Fruit fly (Drosophila melanogaster) whole organism, embryonic: Measurements from ENCODE around the gene CG46465.

Experiments used
- Atf3 ChIP-seq: fragments of 200-800 bp; sonication (Bioruptor generic); optimal IDR thresholded peaks from 3 replicates; lab custom pipeline; 2016; ENCODE audit warnings: missing biosample characterization, missing genetic modification characterization
- Awh ChIP-seq: fragments of 200-800 bp; sonication (Bioruptor generic); IDR thresholded peaks from 2 replicates; pipeline ENCODE4, ENCODE4 v1.3.6; 2022; ENCODE audit warnings: missing biosample characterization, missing genetic modification characterization
- Blimp-1 ChIP-seq: fragments of 200-800 bp; sonication (Bioruptor generic); optimal IDR thresholded peaks from 3 replicates; lab custom pipeline; 2018; ENCODE audit warnings: missing biosample characterization, missing genetic modification characterization, mild to moderate bottlenecking, moderate library complexity, missing genetic modification reagents
- BtbVII ChIP-seq: fragments of 200-800 bp; sonication (Bioruptor generic); optimal IDR thresholded peaks from 3 replicates; lab custom pipeline; 2017; ENCODE audit warnings: missing biosample characterization, mild to moderate bottlenecking, missing genetic modification characterization
- CG10147 ChIP-seq: fragments of 200-800 bp; sonication (Bioruptor generic); optimal IDR thresholded peaks from 2 replicates; lab custom pipeline; 2019; ENCODE audit warnings: missing biosample characterization, mild to moderate bottlenecking, missing genetic modification characterization, moderate library complexity
- CG10267 ChIP-seq: fragments of 200-800 bp; sonication (Bioruptor generic); optimal IDR thresholded peaks from 2 replicates; lab custom pipeline; 2018; ENCODE audit warnings: missing biosample characterization, mild to moderate bottlenecking, missing genetic modification characterization, moderate library complexity
- CG10979 ChIP-seq: fragments of 200-800 bp; sonication (Bioruptor generic); optimal IDR thresholded peaks from 2 replicates; lab custom pipeline; 2018; ENCODE audit warnings: missing biosample characterization, mild to moderate bottlenecking, missing genetic modification characterization, moderate library complexity
- CG13287 ChIP-seq: fragments of 200-800 bp; sonication (Bioruptor generic); IDR thresholded peaks from 2 replicates; pipeline ENCODE4 v1.3.6; 2022; ENCODE audit warnings: missing biosample characterization, missing genetic modification characterization; ENCODE audit not compliant: partially characterized antibody
- CG14441 ChIP-seq: fragments of 200-800 bp; sonication (Bioruptor generic); IDR thresholded peaks from 2 replicates; pipeline ENCODE4 v1.3.6; 2022; ENCODE audit warnings: missing biosample characterization, missing genetic modification characterization
- CG15601 ChIP-seq: fragments of 200-800 bp; sonication (Bioruptor generic); optimal IDR thresholded peaks from 3 replicates; lab custom pipeline; 2019; ENCODE audit warnings: missing biosample characterization, mild to moderate bottlenecking, missing genetic modification characterization, moderate library complexity
- CG17385 ChIP-seq: fragments of 200-800 bp; sonication (Bioruptor generic); optimal IDR thresholded peaks from 3 replicates; lab custom pipeline; 2018; ENCODE audit warnings: missing biosample characterization, mild to moderate bottlenecking, missing genetic modification characterization
- CG2129 ChIP-seq: fragments of 200-800 bp; sonication (Bioruptor generic); IDR thresholded peaks from 2 replicates; pipeline ENCODE4 v1.3.6; 2022; ENCODE audit warnings: missing biosample characterization, missing genetic modification characterization; ENCODE audit not compliant: partially characterized antibody
- CG34224 ChIP-seq: fragments of 200-800 bp; sonication (Bioruptor generic); IDR thresholded peaks from 3 replicates; pipeline ENCODE4 v1.3.6; 2022; ENCODE audit warnings: missing biosample characterization, missing genetic modification characterization; ENCODE audit not compliant: partially characterized antibody
- CG3726 ChIP-seq: fragments of 200-800 bp; sonication (Bioruptor generic); IDR thresholded peaks from 3 replicates; pipeline ENCODE4, ENCODE4 v1.3.6; 2022; ENCODE audit warnings: missing biosample characterization, missing genetic modification characterization
- CG43689 ChIP-seq: fragments of 200-800 bp; sonication (Bioruptor generic); IDR thresholded peaks from 2 replicates; pipeline ENCODE4 v1.3.6; 2022; ENCODE audit warnings: missing biosample characterization, missing genetic modification characterization
- CG5953 ChIP-seq: fragments of 200-800 bp; sonication (Bioruptor generic); IDR thresholded peaks from 2 replicates; pipeline ENCODE4 v1.3.6; 2022; ENCODE audit warnings: missing biosample characterization, missing genetic modification characterization
- CG6254 ChIP-seq: fragments of 200-800 bp; sonication (Bioruptor generic); optimal IDR thresholded peaks from 3 replicates; lab custom pipeline; 2017; ENCODE audit warnings: mild to moderate bottlenecking, missing biosample characterization, missing genetic modification reagents, missing genetic modification characterization
- CG6654 ChIP-seq: fragments of 200-800 bp; sonication (Bioruptor generic); optimal IDR thresholded peaks from 2 replicates; lab custom pipeline; 2017; ENCODE audit warnings: missing biosample characterization, mild to moderate bottlenecking, missing genetic modification characterization
- CG6765 ChIP-seq: fragments of 200-800 bp; sonication (Bioruptor generic); optimal IDR thresholded peaks from 3 replicates; lab custom pipeline; 2017; ENCODE audit warnings: missing biosample characterization, mild to moderate bottlenecking, missing genetic modification characterization
- CG6813 ChIP-seq: fragments of 200-800 bp; sonication (Bioruptor generic); optimal IDR thresholded peaks from 2 replicates; lab custom pipeline; 2017; ENCODE audit warnings: missing biosample characterization, missing genetic modification characterization, mild to moderate bottlenecking, moderate library complexity, missing genetic modification reagents
- CG7839 ChIP-seq: fragments of 200-800 bp; sonication (Bioruptor generic); optimal IDR thresholded peaks from 3 replicates; lab custom pipeline; 2018; ENCODE audit warnings: missing biosample characterization, mild to moderate bottlenecking, missing genetic modification characterization, moderate library complexity
- CG9797 ChIP-seq: fragments of 200-800 bp; sonication (Bioruptor generic); optimal IDR thresholded peaks from 3 replicates; lab custom pipeline; 2018; ENCODE audit warnings: missing biosample characterization, mild to moderate bottlenecking, missing genetic modification characterization
- Drgx ChIP-seq: fragments of 200-800 bp; sonication (Bioruptor generic); IDR thresholded peaks from 2 replicates; pipeline ENCODE4 v1.3.6; 2022; ENCODE audit warnings: missing biosample characterization, missing genetic modification characterization
- Ets65A ChIP-seq: fragments of 200-800 bp; sonication (Bioruptor generic); peaks from one replicate; lab custom pipeline; 2016; ENCODE audit warnings: missing biosample characterization, missing genetic modification characterization
- Ets97D ChIP-seq: fragments of 200-800 bp; sonication (Bioruptor generic); optimal IDR thresholded peaks from 3 replicates; lab custom pipeline; 2016; ENCODE audit warnings: missing biosample characterization, missing genetic modification characterization
- HLH4C ChIP-seq: fragments of 200-800 bp; sonication (Bioruptor generic); IDR thresholded peaks from 3 replicates; pipeline ENCODE4 v1.3.6; 2022; ENCODE audit warnings: missing biosample characterization, missing genetic modification characterization; ENCODE audit not compliant: partially characterized antibody
- Lhr ChIP-seq: fragments of 200-800 bp; sonication (Bioruptor generic); optimal IDR thresholded peaks from 3 replicates; lab custom pipeline; 2017; ENCODE audit warnings: mild to moderate bottlenecking, missing biosample characterization, missing genetic modification reagents, missing genetic modification characterization
- MTF-1 ChIP-seq: fragments of 200-800 bp; sonication (Bioruptor generic); optimal IDR thresholded peaks from 2 replicates; lab custom pipeline; 2018; ENCODE audit warnings: missing biosample characterization, mild to moderate bottlenecking, missing genetic modification characterization, borderline replicate concordance
- Meics ChIP-seq: fragments of 200-800 bp; sonication (Bioruptor generic); optimal IDR thresholded peaks from 2 replicates; lab custom pipeline; 2017; ENCODE audit warnings: missing biosample characterization, mild to moderate bottlenecking, missing genetic modification characterization
- NfI ChIP-seq: fragments of 200-800 bp; sonication (Bioruptor generic); optimal IDR thresholded peaks from 3 replicates; lab custom pipeline; 2018; ENCODE audit warnings: missing biosample characterization, mild to moderate bottlenecking, missing genetic modification characterization, moderate library complexity
- Oaz ChIP-seq: fragments of 200-800 bp; sonication (Bioruptor generic); IDR thresholded peaks from 2 replicates; pipeline ENCODE4 v1.3.6; 2022; ENCODE audit warnings: missing biosample characterization, missing genetic modification characterization
- Opbp ChIP-seq: fragments of 200-800 bp; sonication (Bioruptor generic); IDR thresholded peaks from 3 replicates; pipeline ENCODE4 v1.3.6; 2022; ENCODE audit warnings: missing biosample characterization, missing genetic modification characterization; ENCODE audit not compliant: partially characterized antibody
- Ravus ChIP-seq: fragments of 200-800 bp; sonication (Bioruptor generic); IDR thresholded peaks from 2 replicates; pipeline ENCODE4 v1.3.6; 2022; ENCODE audit warnings: missing biosample characterization, missing genetic modification characterization
- Sox102F ChIP-seq: fragments of 200-800 bp; sonication (Bioruptor generic); optimal IDR thresholded peaks from 2 replicates; lab custom pipeline; 2018; ENCODE audit warnings: missing biosample characterization, mild to moderate bottlenecking, missing genetic modification characterization, moderate library complexity
- bbx ChIP-seq: fragments of 200-800 bp; sonication (Bioruptor generic); IDR thresholded peaks from 2 replicates; pipeline ENCODE4 v1.3.6; 2022; ENCODE audit warnings: missing biosample characterization, missing genetic modification characterization; ENCODE audit not compliant: partially characterized antibody
- btn ChIP-seq: fragments of 200-800 bp; sonication (Bioruptor generic); optimal IDR thresholded peaks from 2 replicates; lab custom pipeline; 2016; ENCODE audit warnings: missing biosample characterization, missing genetic modification characterization
- chif ChIP-seq, 2 experiments: fragments of 200-800 bp; sonication (Bioruptor generic); optimal IDR thresholded peaks; 3 replicates each; lab custom pipeline; 2016; ENCODE audit warnings: missing biosample characterization in 2 of 2, missing genetic modification characterization in 2 of 2
- dysf ChIP-seq: fragments of 200-800 bp; sonication (Bioruptor generic); IDR thresholded peaks from 3 replicates; pipeline ENCODE4 v1.3.6; 2022; ENCODE audit warnings: missing biosample characterization, missing genetic modification characterization
- en ChIP-seq: fragments of 200-800 bp; sonication (Bioruptor generic); optimal IDR thresholded peaks from 2 replicates; lab custom pipeline; 2016; ENCODE audit warnings: missing biosample characterization, missing genetic modification characterization
- exex ChIP-seq: fragments of 200-800 bp; sonication (Bioruptor generic); optimal IDR thresholded peaks from 4 replicates; lab custom pipeline; 2018; ENCODE audit warnings: missing biosample characterization, mild to moderate bottlenecking, missing genetic modification characterization, moderate library complexity
- fd102C ChIP-seq: fragments of 200-800 bp; sonication (Bioruptor generic); optimal IDR thresholded peaks from 2 replicates; lab custom pipeline; 2018; ENCODE audit warnings: missing biosample characterization, mild to moderate bottlenecking, missing genetic modification characterization, moderate library complexity
- fd96Cb ChIP-seq: fragments of 200-800 bp; sonication (Bioruptor generic); optimal IDR thresholded peaks from 2 replicates; lab custom pipeline; 2018; ENCODE audit warnings: missing biosample characterization, mild to moderate bottlenecking, missing genetic modification characterization, moderate library complexity
- fru ChIP-seq: fragments of >200 bp; optimal IDR thresholded peaks from 2 replicates; lab custom pipeline; 2017
- gcm ChIP-seq: fragments of 200-800 bp; sonication (Bioruptor generic); optimal IDR thresholded peaks from 2 replicates; lab custom pipeline; 2019; ENCODE audit warnings: missing biosample characterization, mild to moderate bottlenecking, missing genetic modification characterization, moderate library complexity
- hbn ChIP-seq: fragments of 200-800 bp; sonication (Bioruptor generic); IDR thresholded peaks from 2 replicates; pipeline ENCODE4 v1.3.6; 2022; ENCODE audit warnings: missing biosample characterization, missing genetic modification characterization; ENCODE audit not compliant: partially characterized antibody
- her ChIP-seq: fragments of 200-800 bp; sonication (Bioruptor generic); optimal IDR thresholded peaks from 2 replicates; lab custom pipeline; 2016; ENCODE audit warnings: missing biosample characterization, missing genetic modification characterization
- nom ChIP-seq: fragments of 200-800 bp; sonication (Bioruptor generic); optimal IDR thresholded peaks from 2 replicates; lab custom pipeline; 2017; ENCODE audit warnings: missing biosample characterization, missing genetic modification characterization, mild to moderate bottlenecking, moderate library complexity, missing genetic modification reagents
- pum ChIP-seq: fragments of 200-800 bp; sonication (Bioruptor generic); optimal IDR thresholded peaks from 2 replicates; lab custom pipeline; 2016; ENCODE audit warnings: missing biosample characterization, missing genetic modification characterization
- run ChIP-seq: fragments of 200-800 bp; sonication (Bioruptor generic); optimal IDR thresholded peaks from 3 replicates; lab custom pipeline; 2018; ENCODE audit warnings: missing biosample characterization, mild to moderate bottlenecking, missing genetic modification characterization
- wek ChIP-seq: fragments of 200-800 bp; sonication (Bioruptor generic); optimal IDR thresholded peaks from 3 replicates; lab custom pipeline; 2018; ENCODE audit warnings: missing biosample characterization, mild to moderate bottlenecking, missing genetic modification characterization, moderate library complexity

Gene CG46465

DNA sequence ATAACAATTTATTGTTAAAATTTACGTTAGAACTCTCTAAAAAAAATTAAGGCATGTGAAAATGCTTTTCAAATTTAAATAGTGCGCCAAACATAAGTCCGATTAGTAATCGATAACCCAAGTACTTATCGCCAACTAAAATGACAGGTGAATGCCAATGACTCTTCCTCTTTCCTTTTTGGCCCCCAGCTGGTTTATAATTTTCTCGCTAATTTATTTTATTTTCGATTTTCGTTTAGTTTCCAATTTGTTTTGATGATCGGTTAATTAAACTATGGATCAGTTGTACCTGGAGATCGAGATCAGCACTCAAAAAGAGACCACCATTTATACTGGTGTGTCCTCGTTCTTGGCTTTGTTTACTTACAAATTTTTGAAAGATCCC lies 43.6 kb upstream of the CG46465 start, which contains the start of gene CG10428 (continued):
- TF ChIP-seq CG13287 (GFP tag; lab: Robert Waterston, UW), result peak; percentile 61; the same call in 1 of the 2 replicates
- TF ChIP-seq MTF-1 (GFP tag; lab: Kevin White, UChicago), result no peak
- peak; percentile 45; the same call in 1 of the 3 replicates for TF ChIP-seq Opbp (GFP tag; lab: Robert Waterston, UW)
- no peak for TF ChIP-seq Drgx (GFP tag; lab: Robert Waterston, UW)
- no peak for TF ChIP-seq BtbVII (GFP tag; lab: Kevin White, UChicago)
- no peak for TF ChIP-seq CG10979 (tag; lab: Kevin White, UChicago)
- no peak for TF ChIP-seq Atf3
- no peak for TF ChIP-seq Sox102F (GFP tag; lab: Kevin White, UChicago)
- TF ChIP-seq chif (GFP tag; optimal IDR thresholded peaks at IDR 0.05; lab: Kevin White, UChicago), result no peak
- no peak for TF ChIP-seq CG3726 (GFP tag; lab: Robert Waterston, UW)
- no peak for TF ChIP-seq exex (tag; lab: Kevin White, UChicago)
- TF ChIP-seq CG6813 (GFP tag; lab: Kevin White, UChicago), result no peak
- no peak for TF ChIP-seq CG10267
- no peak for TF ChIP-seq her
- no peak for TF ChIP-seq CG43689 (GFP tag; lab: Robert Waterston, UW)
- no peak for TF ChIP-seq pum
- TF ChIP-seq run (tag; lab: Kevin White, UChicago), result no peak
- TF ChIP-seq btn (GFP tag; lab: Kevin White, UChicago), result no peak
- TF ChIP-seq bbx, result peak; percentile 67
- no peak for TF ChIP-seq Ets97D (GFP tag; lab: Kevin White, UChicago)
- TF ChIP-seq HLH4C (GFP tag; lab: Robert Waterston, UW), result peak; percentile 63
- TF ChIP-seq Oaz (GFP tag; lab: Robert Waterston, UW), result no peak
- TF ChIP-seq CG5953 (GFP tag; lab: Robert Waterston, UW), result no peak
- no peak for TF ChIP-seq Meics (GFP tag; lab: Kevin White, UChicago)
- no peak for TF ChIP-seq Awh (GFP tag; lab: Robert Waterston, UW)
- TF ChIP-seq fru (lab: Kevin White, UChicago), result no peak
- TF ChIP-seq CG6654 (GFP tag; lab: Kevin White, UChicago), result no peak
- TF ChIP-seq en (GFP tag; lab: Kevin White, UChicago), result no peak
- no peak for TF ChIP-seq CG14441 (GFP tag; lab: Robert Waterston, UW)
- TF ChIP-seq CG17385 (GFP tag; lab: Kevin White, UChicago), result peak; percentile 99
- no peak for TF ChIP-seq gcm (GFP tag; lab: Kevin White, UChicago)
- TF ChIP-seq Blimp-1 (GFP tag; lab: Kevin White, UChicago), result no peak
- no peak for TF ChIP-seq NfI (GFP tag; lab: Kevin White, UChicago)
- no peak for TF ChIP-seq dysf (GFP tag; lab: Robert Waterston, UW)
- TF ChIP-seq fd102C, result no peak
- TF ChIP-seq Ets65A, result no peak
- no peak for TF ChIP-seq Ravus (GFP tag; lab: Robert Waterston, UW)
- TF ChIP-seq CG6254 (GFP tag; lab: Kevin White, UChicago), result no peak
- TF ChIP-seq CG7839 (tag; lab: Kevin White, UChicago), result no peak
- TF ChIP-seq fd96Cb (tag; lab: Kevin White, UChicago), result no peak
- TF ChIP-seq Lhr (GFP tag; lab: Kevin White, UChicago), result no peak
- TF ChIP-seq CG2129 (GFP tag; lab: Robert Waterston, UW), result no peak
- no peak for TF ChIP-seq CG10147 (GFP tag; lab: Kevin White, UChicago)
- 0 out of 3 replicates have a peak, but pooled peaks have one; percentile 48 for TF ChIP-seq CG34224 (GFP tag; lab: Robert Waterston, UW)
- no peak for TF ChIP-seq nom (GFP tag; lab: Kevin White, UChicago)
- no peak for TF ChIP-seq CG9797 (GFP tag; lab: Kevin White, UChicago)
- no peak for TF ChIP-seq CG6765 (GFP tag; lab: Kevin White, UChicago)
- TF ChIP-seq CG15601 (tag; lab: Kevin White, UChicago), result no peak
- TF ChIP-seq hbn, result peak; percentile 56; the same call in 1 of the 2 replicates
- TF ChIP-seq wek (GFP tag; lab: Kevin White, UChicago), result no peak
